Worm (Caenorhabditis elegans): Measurements from ENCODE around the gene ttbk-2.2.

ce11 chrIV:5076607-5077006 lies 9.8 kb upstream of the ttbk-2.2 start:
- TF ChIP-seq nhr-11 (tag; optimal IDR thresholded peaks at IDR 0.05), result no peak
- no peak for TF ChIP-seq nhr-77 (tag; optimal IDR thresholded peaks at IDR 0.05)
- no peak for TF ChIP-seq nhr-12 (tag; optimal IDR thresholded peaks at IDR 0.05)
- no peak for TF ChIP-seq snpc-4 (tag; optimal IDR thresholded peaks at IDR 0.05)
- no peak for TF ChIP-seq ama-1 (optimal IDR thresholded peaks at IDR 0.05)
- no peak for TF ChIP-seq nfya-1 (tag; optimal IDR thresholded peaks at IDR 0.05; ENCODE audit: insufficient read depth)
- TF ChIP-seq pqm-1 (tag; optimal IDR thresholded peaks at IDR 0.05), result no peak
- no peak for TF ChIP-seq lin-39 (tag; optimal IDR thresholded peaks at IDR 0.05)
- no peak for TF ChIP-seq pha-4 (tag; optimal IDR thresholded peaks at IDR 0.05)
- TF ChIP-seq nhr-67 (tag; optimal IDR thresholded peaks at IDR 0.05), result no peak

Measured in whole organism, L3 larva.